Fruit fly (Drosophila melanogaster) whole organism, prepupa: ENCODE results near the gene CG5386.
"Not testable (repeated sequence)": the region's sequence is repeated elsewhere in the genome, so short reads cannot be mapped to it uniquely, and the experiment has no call there.

Source experiments
- CG34406 ChIP-seq: fragments of 200-800 bp; sonication (Bioruptor generic); optimal IDR thresholded peaks from 3 replicates; lab custom pipeline; 2016; ENCODE audit warnings: missing biosample characterization, missing genetic modification characterization
- CG3919 ChIP-seq: fragments of 200-800 bp; sonication (Bioruptor generic); optimal IDR thresholded peaks from 3 replicates; lab custom pipeline; 2016; ENCODE audit warnings: missing biosample characterization, missing genetic modification characterization
- CG6792 ChIP-seq: fragments of 200-800 bp; sonication (Bioruptor generic); optimal IDR thresholded peaks from 3 replicates; lab custom pipeline; 2016; ENCODE audit warnings: missing biosample characterization, missing genetic modification characterization
- CG6808 ChIP-seq: fragments of 200-800 bp; sonication (Bioruptor generic); optimal IDR thresholded peaks from 3 replicates; lab custom pipeline; 2017; ENCODE audit warnings: missing biosample characterization, missing genetic modification characterization, mild to moderate bottlenecking, moderate library complexity, missing genetic modification reagents
- CG8119 ChIP-seq: fragments of 200-800 bp; sonication (Bioruptor generic); IDR thresholded peaks from 3 replicates; pipeline ENCODE4 v1.3.6; 2022; ENCODE audit warnings: missing biosample characterization, missing genetic modification characterization
- CG8319 ChIP-seq: fragments of 200-800 bp; sonication (Bioruptor generic); optimal IDR thresholded peaks from 3 replicates; lab custom pipeline; 2016; ENCODE audit warnings: missing biosample characterization, missing genetic modification characterization
- CG9139 ChIP-seq: fragments of 200-800 bp; sonication (Bioruptor generic); optimal IDR thresholded peaks from 3 replicates; lab custom pipeline; 2017; ENCODE audit warnings: missing biosample characterization, mild to moderate bottlenecking, missing genetic modification characterization
- Eip75B ChIP-seq: fragments of 200-800 bp; sonication (Bioruptor generic); optimal IDR thresholded peaks from 3 replicates; lab custom pipeline; 2016; ENCODE audit warnings: missing biosample characterization, missing genetic modification characterization
- Eip93F ChIP-seq: fragments of 200-800 bp; sonication (Bioruptor generic); optimal IDR thresholded peaks from 2 replicates; lab custom pipeline; 2016; ENCODE audit warnings: missing biosample characterization, mild to moderate bottlenecking, missing genetic modification characterization
- Hr38 ChIP-seq: sonication (Bioruptor generic); optimal IDR thresholded peaks from 2 replicates; lab custom pipeline; 2016; ENCODE audit warnings: missing biosample characterization, missing genetic modification characterization
- Lpt ChIP-seq: fragments of 200-800 bp; sonication (Bioruptor generic); optimal IDR thresholded peaks from 3 replicates; lab custom pipeline; 2016; ENCODE audit warnings: missing biosample characterization, missing genetic modification characterization
- Met ChIP-seq: fragments of 200-800 bp; sonication (Bioruptor generic); optimal IDR thresholded peaks from 3 replicates; lab custom pipeline; 2016; ENCODE audit warnings: missing biosample characterization, missing genetic modification characterization
- OdsH ChIP-seq: fragments of 200-800 bp; sonication (Bioruptor generic); optimal IDR thresholded peaks from 3 replicates; lab custom pipeline; 2016; ENCODE audit warnings: missing biosample characterization, missing genetic modification characterization
- Sox102F ChIP-seq: fragments of 200-800 bp; sonication (Bioruptor generic); optimal IDR thresholded peaks from 2 replicates; lab custom pipeline; 2016; ENCODE audit warnings: missing biosample characterization, mild to moderate bottlenecking, missing genetic modification characterization
- acj6 ChIP-seq: fragments of 200-800 bp; sonication (Bioruptor generic); optimal IDR thresholded peaks from 3 replicates; lab custom pipeline; 2016; ENCODE audit warnings: missing biosample characterization, missing genetic modification characterization
- dac ChIP-seq: fragments of 200-800 bp; sonication (Bioruptor generic); optimal IDR thresholded peaks from 2 replicates; lab custom pipeline; 2017; ENCODE audit warnings: missing biosample characterization, mild to moderate bottlenecking, missing genetic modification characterization
- dsx ChIP-seq: fragments of 200-800 bp; optimal IDR thresholded peaks from 3 replicates; lab custom pipeline; 2019; ENCODE audit warnings: missing biosample characterization, mild to moderate bottlenecking, missing genetic modification characterization, moderate library complexity; ENCODE audit not compliant: poor library complexity, severe bottlenecking
- eg ChIP-seq: fragments of 200-800 bp; sonication (Bioruptor generic); IDR thresholded peaks from 3 replicates; pipeline ENCODE4 v1.3.6; 2022; ENCODE audit warnings: missing biosample characterization, missing genetic modification characterization
- fd59A ChIP-seq: fragments of 200-800 bp; sonication (Bioruptor generic); optimal IDR thresholded peaks from 2 replicates; lab custom pipeline; 2017; ENCODE audit warnings: missing biosample characterization, mild to moderate bottlenecking, missing genetic modification characterization, missing genetic modification reagents
- lz ChIP-seq: fragments of 200-800 bp; sonication (Bioruptor generic); optimal IDR thresholded peaks from 3 replicates; lab custom pipeline; 2016; ENCODE audit warnings: missing biosample characterization, missing genetic modification characterization
- ss ChIP-seq, 2 experiments: fragments of 200-800 bp; sonication (Bioruptor generic); optimal IDR thresholded peaks; 2 replicates in 1 of 2; 3 replicates in 1 of 2; lab custom pipeline; 2017 to 2018; ENCODE audit warnings: mild to moderate bottlenecking in 2 of 2, missing biosample characterization in 2 of 2, missing genetic modification characterization in 2 of 2, moderate library complexity in 1 of 2
- svp ChIP-seq: fragments of 200-800 bp; sonication (Bioruptor generic); peaks from one replicate; lab custom pipeline; 2016; ENCODE audit warnings: missing biosample characterization, missing genetic modification characterization
- vri ChIP-seq: fragments of 200-800 bp; sonication (Bioruptor generic); optimal IDR thresholded peaks from 3 replicates; lab custom pipeline; 2016; ENCODE audit warnings: missing biosample characterization, mild to moderate bottlenecking, missing genetic modification characterization

CG5386 gene

DNA sequence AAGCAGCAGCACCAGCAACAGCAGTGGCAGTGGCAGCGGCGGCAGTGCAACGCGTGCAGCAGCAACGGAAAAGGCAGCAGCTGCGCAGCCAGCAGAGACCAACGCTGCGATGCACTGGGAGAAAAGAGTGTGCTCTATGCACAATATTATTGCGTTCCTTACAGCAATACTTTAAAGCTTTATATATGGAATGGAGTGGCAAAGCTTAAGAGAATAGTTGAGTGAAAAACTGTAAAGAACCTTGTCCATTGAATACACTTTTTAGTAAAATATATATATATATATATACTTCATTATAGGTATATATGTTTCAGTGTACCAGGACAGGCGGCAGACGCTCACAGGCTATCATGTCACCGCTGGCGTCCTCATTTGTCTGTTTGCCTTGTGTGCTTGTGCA, 17.3 kb downstream of the CG5386 start (continued):
- TF ChIP-seq CG34406 (GFP tag; lab: Kevin White, UChicago), result peak; percentile 68
- peak; percentile 66 for TF ChIP-seq acj6
- peak in 1 of 2 experiments; percentile 74 for TF ChIP-seq ss (GFP tag; optimal IDR thresholded peaks at IDR 0.05; lab: Kevin White, UChicago)
- TF ChIP-seq Eip93F (GFP tag; lab: Kevin White, UChicago), result no peak
- peak; percentile 41 for TF ChIP-seq fd59A (GFP tag; lab: Kevin White, UChicago)
- TF ChIP-seq Eip75B (GFP tag; lab: Kevin White, UChicago), result peak; percentile 38
- peak; percentile 0 for TF ChIP-seq Met (GFP tag; lab: Kevin White, UChicago)
- peak; percentile 69 for TF ChIP-seq dsx (GFP tag; lab: Kevin White, UChicago)
- peak; percentile 70 for TF ChIP-seq OdsH (GFP tag; lab: Kevin White, UChicago)
- peak; percentile 56 for TF ChIP-seq CG6792 (GFP tag; lab: Kevin White, UChicago)
- peak; percentile 21 for TF ChIP-seq CG8319
- TF ChIP-seq eg (GFP tag; lab: Robert Waterston, UW), result 0 out of 3 replicates have a peak, but pooled peaks have one; percentile 51
- TF ChIP-seq CG9139 (GFP tag; lab: Kevin White, UChicago), result peak; percentile 66
- TF ChIP-seq Hr38, result no peak

DNA sequence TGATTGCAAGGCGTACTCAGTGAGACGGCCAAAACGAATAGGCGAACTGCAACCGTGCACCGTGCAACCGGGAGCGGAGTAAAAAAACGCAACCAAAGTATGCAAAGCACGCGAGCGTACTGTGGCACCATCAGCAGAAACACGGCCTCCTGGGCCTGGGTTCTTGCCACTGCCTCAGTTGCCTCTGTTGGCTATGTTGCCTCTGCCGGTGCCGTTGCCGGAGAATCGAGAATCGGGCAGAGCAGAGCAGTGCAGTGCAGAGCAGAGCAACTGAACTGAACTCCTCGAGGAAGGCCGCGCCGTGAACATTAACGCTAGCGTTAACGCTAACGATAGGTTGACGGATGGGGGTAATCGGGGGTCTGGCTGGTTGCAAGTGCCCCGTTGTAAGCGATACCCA, 18.1 kb downstream of the CG5386 start, which contains the start of gene CG34377:
Gene CG34377, minus strand, starts transcription at position 101 of the 400 bp plus-strand sequence.
- TF ChIP-seq eg (GFP tag; lab: Robert Waterston, UW) (no peak), Hr38 (no peak), fd59A (GFP tag; lab: Kevin White, UChicago) (no peak), Sox102F (GFP tag; lab: Kevin White, UChicago) (no peak)
- TF ChIP-seq, all 60 proteins: peak for 0

DNA sequence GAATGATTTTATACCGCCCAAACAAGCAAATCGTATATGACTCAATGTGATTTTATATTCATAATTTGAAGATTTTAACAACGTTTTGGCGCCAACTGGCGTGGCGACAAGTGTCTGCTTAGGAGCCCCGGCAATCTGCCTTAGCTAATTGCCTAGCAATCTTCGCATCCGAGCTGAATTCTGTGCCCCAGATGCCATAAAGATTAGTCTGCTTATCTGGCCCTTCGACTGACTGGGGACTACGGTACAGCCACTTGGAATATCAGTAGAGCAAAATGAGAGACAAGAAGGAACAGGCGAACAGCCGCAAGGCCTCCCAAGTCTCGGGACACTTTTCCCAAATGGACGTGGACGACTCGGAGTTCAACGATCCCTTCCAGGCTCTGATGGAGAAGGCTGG, 42.0 kb downstream of the CG5386 start:
- peak; percentile 57 for TF ChIP-seq svp (GFP tag; lab: Kevin White, UChicago)
- TF ChIP-seq CG3919 (GFP tag; lab: Kevin White, UChicago), result no peak
- TF ChIP-seq CG8119 (GFP tag; lab: Robert Waterston, UW), result no peak
- TF ChIP-seq dac (GFP tag; lab: Kevin White, UChicago), result no peak
- TF ChIP-seq CG6808 (GFP tag; lab: Kevin White, UChicago), result no peak
- no peak for TF ChIP-seq lz (GFP tag; lab: Kevin White, UChicago)

DNA sequence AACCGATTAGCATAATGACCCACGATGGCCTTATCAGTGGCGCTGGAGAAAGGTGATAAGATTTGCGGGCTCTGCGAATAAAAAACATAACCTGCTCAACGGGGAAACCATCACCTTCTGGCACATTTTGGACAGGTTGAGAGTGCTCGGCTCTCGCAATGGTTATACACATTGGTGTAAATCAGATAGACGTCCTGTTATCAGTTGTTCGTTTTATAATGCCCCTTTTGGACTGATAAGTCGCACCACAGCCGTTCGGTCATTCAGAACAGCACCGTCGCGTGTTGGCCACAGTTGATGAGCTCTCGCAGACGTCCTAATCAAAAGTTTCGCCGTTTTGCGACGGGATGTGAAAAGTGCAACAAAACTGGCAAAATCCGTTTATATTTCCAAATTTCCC, 42.7 kb downstream of the CG5386 start:
- TF ChIP-seq svp (GFP tag; lab: Kevin White, UChicago) (peak; percentile 70), vri (GFP tag; lab: Kevin White, UChicago) (peak; percentile 25)

DNA sequence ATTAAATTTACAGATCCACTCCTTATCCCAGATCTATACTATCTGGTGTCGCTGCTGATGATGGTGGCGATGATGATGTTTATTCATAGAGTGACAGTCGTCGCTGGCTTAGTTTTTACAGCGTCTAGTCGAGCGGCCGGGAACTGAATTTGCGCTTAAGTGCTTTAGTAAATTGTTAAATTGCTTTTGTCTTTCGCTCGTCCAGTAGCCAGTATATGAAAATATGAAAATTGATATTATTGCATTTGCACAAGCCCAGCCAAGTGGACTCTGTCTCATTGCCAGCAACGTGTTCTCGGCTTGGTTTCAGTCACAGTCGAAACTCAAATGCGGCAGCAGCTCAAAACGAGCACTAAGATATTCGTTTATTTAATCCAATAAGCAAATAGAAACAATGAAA, 43.5 kb downstream of the CG5386 start, which contains the start of gene CG7084:
Gene CG7084, plus strand, starts transcription at position 301 of the 400 bp plus-strand sequence.
- TF ChIP-seq CG6808, CG3919, Lpt (GFP tag; lab: Kevin White, UChicago): not testable (repeated sequence)
